Fruit fly (Drosophila melanogaster): ENCODE measurements around the gene CG13857.

Gene CG13857

dm6 chr3R:22400246-22400645 lies 6.3 kb upstream of the CG13857 start (continued):
- TF ChIP-seq CG1647 (GFP tag; optimal IDR thresholded peaks at IDR 0.05) (no peak), sob (GFP tag; IDR thresholded peaks at IDR 0.05) (0 out of 2 replicates have a peak, but pooled peaks have one; percentile 29), CG5953 (GFP tag; IDR thresholded peaks at IDR 0.05) (no peak), CG17359 (tag; optimal IDR thresholded peaks at IDR 0.05) (no peak), CG13424 (tag; optimal IDR thresholded peaks at IDR 0.05) (no peak), fd102C (GFP tag; optimal IDR thresholded peaks at IDR 0.05) (no peak), Camta (GFP tag; optimal IDR thresholded peaks at IDR 0.05) (no peak), Ada2b (GFP tag; IDR thresholded peaks at IDR 0.05) (peak; percentile 40; the same call in 1 of the 2 replicates), lilli (GFP tag; optimal IDR thresholded peaks at IDR 0.05) (peak; percentile 39), Dip2 (GFP tag; IDR thresholded peaks at IDR 0.05) (no peak), CG13287 (GFP tag; IDR thresholded peaks at IDR 0.05; ENCODE audit: partially characterized antibody) (no peak), bab2 (GFP tag; optimal IDR thresholded peaks at IDR 0.05) (no peak), wek (GFP tag; optimal IDR thresholded peaks at IDR 0.05) (no peak), trem (tag; optimal IDR thresholded peaks at IDR 0.05) (peak; percentile 15), Optix (GFP tag; IDR thresholded peaks at IDR 0.05) (no peak), Bdp1 (GFP tag; optimal IDR thresholded peaks at IDR 0.05) (no peak), luna (GFP tag; optimal IDR thresholded peaks at IDR 0.05) (no peak), Drgx (GFP tag; IDR thresholded peaks at IDR 0.05) (peak; percentile 68), CG34422 (GFP tag; IDR thresholded peaks at IDR 0.05) (peak; percentile 63; the same call in 1 of the 3 replicates), CG18262 (tag; optimal IDR thresholded peaks at IDR 0.05) (no peak), CG6689 (GFP tag; IDR thresholded peaks at IDR 0.05) (peak; percentile 43), MESR4 (GFP tag; optimal IDR thresholded peaks at IDR 0.05) (no peak), sim (GFP tag; IDR thresholded peaks at IDR 0.05) (no peak), ATbp (GFP tag; optimal IDR thresholded peaks at IDR 0.05) (no peak), CG1603 (tag; optimal IDR thresholded peaks at IDR 0.05) (no peak), Fer3 (tag; optimal IDR thresholded peaks at IDR 0.05) (no peak), phol (tag; optimal IDR thresholded peaks at IDR 0.05) (no peak), CG14014 (GFP tag; IDR thresholded peaks at IDR 0.05) (peak; percentile 29; the same call in 1 of the 2 replicates), gem (tag; optimal IDR thresholded peaks at IDR 0.05) (no peak), CG13624 (GFP tag; optimal IDR thresholded peaks at IDR 0.05) (no peak), fru (optimal IDR thresholded peaks at IDR 0.05) (no peak), CG4730 (GFP tag; IDR thresholded peaks at IDR 0.05) (no peak), Dfd (GFP tag; optimal IDR thresholded peaks at IDR 0.05) (no peak), Bteb2 (GFP tag; optimal IDR thresholded peaks at IDR 0.05) (no peak), cwo (GFP tag; optimal IDR thresholded peaks at IDR 0.05) (peak; percentile 25), Eip74EF (GFP tag; optimal IDR thresholded peaks at IDR 0.05) (no peak), hbn (GFP tag; IDR thresholded peaks at IDR 0.05; ENCODE audit: partially characterized antibody) (no peak), D (optimal IDR thresholded peaks at IDR 0.05) (no peak), D (GFP tag; optimal IDR thresholded peaks at IDR 0.05) (peak; percentile 17), abd-A (tag; optimal IDR thresholded peaks at IDR 0.05) (no peak), Kr (GFP tag; optimal IDR thresholded peaks at IDR 0.05) (no peak), cad (GFP tag; optimal IDR thresholded peaks at IDR 0.05) (no peak), pan (optimal IDR thresholded peaks at IDR 0.05) (no peak), pan (GFP tag; optimal IDR thresholded peaks at IDR 0.05 in 1 of 2, IDR thresholded peaks at IDR 0.05 in 1 of 2) (peak in 1 of 2 experiments; percentile 40), CG7745 (tag; optimal IDR thresholded peaks at IDR 0.05) (no peak), Ets65A (GFP tag) (peak; percentile 16), ara (GFP tag; IDR thresholded peaks at IDR 0.05) (no peak), sima (GFP tag; optimal IDR thresholded peaks at IDR 0.05) (no peak), sna (GFP tag; IDR thresholded peaks at IDR 0.05; ENCODE audit: partially characterized antibody) (no peak), CG30020 (tag; optimal IDR thresholded peaks at IDR 0.05) (no peak), unc-4 (GFP tag; IDR thresholded peaks at IDR 0.05; ENCODE audit: partially characterized antibody) (no peak), h (optimal IDR thresholded peaks at IDR 0.05) (no peak), ham (GFP tag; IDR thresholded peaks at IDR 0.05) (no peak)
